Worm (Caenorhabditis elegans) whole organism, midembryonic: ENCODE results near the gene mog-4.

Experiments
- cog-1 ChIP-seq: sonication (generic microtip); optimal IDR thresholded peaks from 2 replicates; lab custom pipeline; 2016; ENCODE audit warnings: missing genetic modification characterization, missing compliant biosample characterization
- flt-1 ChIP-seq: fragments of 200-800 bp; sonication (Bioruptor generic); IDR thresholded peaks from 2 replicates; pipeline ENCODE4 v1.3.6; 2022; ENCODE audit warnings: missing genetic modification characterization, missing compliant biosample characterization
- klf-2 ChIP-seq: fragments of 200-800 bp; sonication (Bioruptor generic); conservative IDR thresholded peaks from 2 replicates; pipeline ENCODE4 v1.3.6; 2022; ENCODE audit warnings: missing genetic modification reagents, missing genetic modification characterization, missing compliant biosample characterization
- med-1 ChIP-seq: sonication (generic microtip); optimal IDR thresholded peaks from 2 replicates; lab custom pipeline; 2017; ENCODE audit warnings: missing genetic modification characterization, mild to moderate bottlenecking, missing compliant biosample characterization, antibody characterized with exemption, missing genetic modification reagents; ENCODE audit not compliant: insufficient read depth
- ref-1 ChIP-seq: fragments of 200-800 bp; sonication (Bioruptor generic); conservative IDR thresholded peaks from 2 replicates; pipeline ENCODE4 v1.3.6; 2022; ENCODE audit warnings: missing genetic modification reagents, missing genetic modification characterization, missing compliant biosample characterization
- tab-1 ChIP-seq: fragments of 200-800 bp; sonication (Bioruptor generic); IDR thresholded peaks from 2 replicates; pipeline ENCODE4 v1.3.6; 2022; ENCODE audit warnings: missing genetic modification characterization, missing compliant biosample characterization
- ztf-23 ChIP-seq: fragments of 200-800 bp; sonication (Bioruptor generic); IDR thresholded peaks from 2 replicates; pipeline ENCODE4 v1.3.6; 2022; ENCODE audit warnings: missing genetic modification reagents, missing genetic modification characterization, missing compliant biosample characterization

DNA sequence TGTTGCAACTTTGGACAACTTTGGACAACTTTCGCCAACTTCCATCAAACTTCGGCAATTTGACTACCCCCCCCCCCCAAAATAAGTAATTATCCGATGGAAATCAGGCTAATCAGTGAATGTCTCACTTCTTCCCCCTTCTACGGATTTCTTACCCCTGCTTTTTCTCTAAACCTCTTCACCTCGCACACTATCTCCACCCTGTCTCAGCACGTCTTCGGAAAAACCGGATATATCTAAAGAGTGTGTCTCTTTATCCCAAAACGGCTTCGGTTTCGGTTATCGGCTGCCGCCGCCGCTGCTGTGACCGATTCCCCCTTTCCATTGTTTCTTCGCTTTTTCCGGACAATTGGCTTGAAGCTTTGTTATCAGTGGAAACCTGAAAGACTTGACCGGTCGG is 6.4 kb upstream of the mog-4 start:
- TF ChIP-seq ref-1 (GFP tag; lab: Robert Waterston, UW): no peak
- TF ChIP-seq klf-2 (GFP tag; lab: Robert Waterston, UW): no peak
- TF ChIP-seq flt-1 (GFP tag; lab: Robert Waterston, UW): no peak
- TF ChIP-seq cog-1 (tag; lab: Kevin White, UChicago): no peak
- TF ChIP-seq tab-1 (GFP tag; lab: Robert Waterston, UW): no peak
- TF ChIP-seq med-1 (GFP tag; lab: Kevin White, UChicago): no peak
- TF ChIP-seq ztf-23 (GFP tag; lab: Robert Waterston, UW): 0 out of 2 replicates have a peak, but pooled peaks have one; percentile 41
